Worm (Caenorhabditis elegans) whole organism, L3 larva: Measurements from ENCODE around the gene fard-1.

Experiments
- ceh-82 ChIP-seq: fragments of 150-350 bp; optimal IDR thresholded peaks from 2 replicates; lab custom pipeline; 2014; ENCODE audit warnings: missing biosample characterization, missing genetic modification characterization
- daf-12 ChIP-seq: fragments of 150-350 bp; optimal IDR thresholded peaks from 2 replicates; lab custom pipeline; 2014; ENCODE audit warnings: missing biosample characterization, missing genetic modification reagents, missing genetic modification characterization
- lsy-12 ChIP-seq: sonication (generic microtip); optimal IDR thresholded peaks from 2 replicates; lab custom pipeline; 2016; ENCODE audit warnings: mild to moderate bottlenecking, missing genetic modification characterization, missing compliant biosample characterization
- mdl-1 ChIP-seq: fragments of 150-350 bp; optimal IDR thresholded peaks from 2 replicates; lab custom pipeline; 2014; ENCODE audit warnings: missing biosample characterization, missing genetic modification characterization
- nhr-11 ChIP-seq: fragments of 150-350 bp; optimal IDR thresholded peaks from 2 replicates; lab custom pipeline; 2014; ENCODE audit warnings: missing biosample characterization, missing genetic modification characterization
- nhr-237 ChIP-seq: fragments of 150-350 bp; optimal IDR thresholded peaks from 2 replicates; lab custom pipeline; 2014; ENCODE audit warnings: missing biosample characterization, missing genetic modification characterization
- nhr-28 ChIP-seq: fragments of 150-350 bp; optimal IDR thresholded peaks from 2 replicates; lab custom pipeline; 2014; ENCODE audit warnings: missing biosample characterization, missing genetic modification characterization
- nhr-76 ChIP-seq: fragments of 150-350 bp; sonication (generic microtip); optimal IDR thresholded peaks from 5 replicates; lab custom pipeline; 2014; ENCODE audit warnings: missing biosample characterization, missing genetic modification characterization
- pqm-1 ChIP-seq: fragments of 150-350 bp; optimal IDR thresholded peaks from 2 replicates; lab custom pipeline; 2017; ENCODE audit warnings: missing biosample characterization, missing genetic modification characterization, inconsistent platforms
- unc-62 ChIP-seq: fragments of 150-350 bp; sonication (generic microtip); optimal IDR thresholded peaks from 4 replicates; lab custom pipeline; 2014; ENCODE audit warnings: missing biosample characterization, missing genetic modification reagents, missing genetic modification characterization
- ztf-11 ChIP-seq: fragments of 150-350 bp; optimal IDR thresholded peaks from 2 replicates; lab custom pipeline; 2014; ENCODE audit warnings: missing biosample characterization, missing genetic modification characterization

- no peak for TF ChIP-seq mdl-1 (tag; lab: Kevin White, UChicago)
- no peak for TF ChIP-seq ztf-11
- no peak for TF ChIP-seq nhr-28 (tag; lab: Kevin White, UChicago)
- TF ChIP-seq pqm-1 = no peak
- no peak for TF ChIP-seq ceh-82 (tag; lab: Kevin White, UChicago)
- TF ChIP-seq unc-62 = no peak
- TF ChIP-seq lsy-12 (tag; lab: Kevin White, UChicago) = no peak
- TF ChIP-seq nhr-237 (tag; lab: Kevin White, UChicago) = no peak
- no peak for TF ChIP-seq nhr-11 (tag; lab: Kevin White, UChicago)
- no peak for TF ChIP-seq nhr-76 (tag; lab: Kevin White, UChicago)
- TF ChIP-seq daf-12 = no peak
Measured at ce11 chrX:2923888-2924287, 9.3 kb upstream of the fard-1 start, which contains the start of gene hst-3.2.
